Fruit fly (Drosophila melanogaster): Measurements from ENCODE around the gene CG13599.
A peak's percentile ranks its signal among the peaks of the same experiment; 100 is the strongest.

- TF ChIP-seq CG6254 (GFP tag; optimal IDR thresholded peaks at IDR 0.05) (peak; percentile 21), CG4707 (GFP tag; optimal IDR thresholded peaks at IDR 0.05) (peak; percentile 32), grau (tag; optimal IDR thresholded peaks at IDR 0.05) (no peak), ttk (GFP tag; IDR thresholded peaks at IDR 0.05) (no peak), CG32772 (GFP tag; IDR thresholded peaks at IDR 0.05) (no peak), Jarid2 (GFP tag; optimal IDR thresholded peaks at IDR 0.05) (peak; percentile 36), CG11093 (GFP tag; IDR thresholded peaks at IDR 0.05) (no peak), ranshi (GFP tag; IDR thresholded peaks at IDR 0.05) (peak; percentile 31; the same call in 1 of the 2 replicates), ab (GFP tag; optimal IDR thresholded peaks at IDR 0.05) (no peak), CG10274 (GFP tag; optimal IDR thresholded peaks at IDR 0.05) (peak; percentile 9), Adf1 (GFP tag; IDR thresholded peaks at IDR 0.05) (no peak)
Measured at dm6 chr3R:23919366-23919765, 12.1 kb upstream of the CG13599 start.
